Fruit fly (Drosophila melanogaster) S2 (cell line): ENCODE results near the gene CG17660.

Experiments
- CG8478 ChIP-seq: fragments of >200 bp; optimal IDR thresholded peaks from 2 replicates; lab custom pipeline; 2018
- CTCF ChIP-seq, 2 experiments: fragments of >200 bp; optimal IDR thresholded peaks; 2 replicates each; lab custom pipeline; 2018

The CG17660 gene

DNA sequence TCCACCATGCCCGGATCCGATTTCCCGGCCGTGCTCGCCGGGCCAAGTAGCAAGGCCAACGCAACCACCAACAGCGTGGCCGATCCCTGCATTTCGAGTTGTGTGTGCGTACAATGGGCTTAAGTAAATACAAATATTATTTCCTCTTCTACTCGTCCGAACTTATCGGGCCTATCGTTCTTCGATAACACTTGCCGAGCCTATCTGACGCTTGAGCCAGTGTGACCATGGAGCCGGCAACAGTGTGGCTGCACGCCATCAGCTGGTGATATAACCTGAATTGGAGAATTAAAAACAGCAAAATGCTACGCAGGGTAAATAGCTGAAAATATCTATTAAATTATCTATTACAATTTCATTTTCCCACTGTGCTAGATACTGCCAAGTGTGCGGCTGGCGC, at the start of gene CG17660, which contains the start of gene mRpL48:
Gene CG17660, minus strand, starts transcription at position 198 of the 400 bp plus-strand sequence.
Gene mRpL48, plus strand, starts transcription at position 239 of the 400 bp plus-strand sequence.
- TF ChIP-seq CTCF (optimal IDR thresholded peaks at IDR 0.05; lab: Kevin White, UChicago): no peak
- TF ChIP-seq CG8478 (lab: Kevin White, UChicago): no peak

DNA sequence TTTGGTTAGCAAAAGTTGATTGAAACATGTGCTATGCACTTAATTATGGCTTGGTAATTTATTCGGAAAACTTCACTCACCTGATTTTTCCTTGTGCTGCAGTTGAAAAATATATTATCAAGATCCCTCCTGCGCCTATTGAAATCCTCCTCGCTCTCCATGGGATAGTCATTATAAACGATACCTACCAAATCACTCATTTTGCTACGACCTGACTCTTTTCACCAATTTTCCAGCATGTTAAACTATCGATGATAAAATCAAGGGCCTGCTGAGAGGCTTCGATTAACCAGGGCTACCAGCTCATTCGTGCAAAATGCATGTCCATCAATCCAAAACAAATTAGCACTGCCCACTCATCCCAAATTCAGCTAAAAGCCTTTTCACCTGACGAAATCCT, 48.6 kb upstream of the CG17660 start, which contains the start of gene CG17650:
Gene CG17650, minus strand, starts transcription at position 241 of the 400 bp plus-strand sequence.
- TF ChIP-seq CG8478 (lab: Kevin White, UChicago): no peak
- TF ChIP-seq CTCF (optimal IDR thresholded peaks at IDR 0.05; lab: Kevin White, UChicago): no peak

DNA sequence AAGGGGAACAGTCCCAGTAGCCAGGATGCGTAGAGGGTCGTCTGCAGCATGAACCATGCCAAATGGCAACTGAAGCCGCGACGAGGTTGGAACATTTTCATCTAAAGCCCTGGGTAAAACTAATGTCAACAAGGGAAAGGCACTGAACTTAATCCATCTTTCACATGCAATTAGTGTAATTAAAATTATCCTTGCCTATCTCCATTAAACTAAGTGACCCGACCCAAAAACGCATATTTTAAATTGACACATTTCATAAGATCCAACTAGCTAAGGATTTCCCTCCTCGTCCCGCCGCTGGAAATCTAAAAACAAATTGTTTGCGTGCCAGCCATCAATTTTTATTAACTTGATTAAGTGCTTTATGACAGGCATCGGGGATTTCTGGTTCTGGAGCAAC, 46.1 kb upstream of the CG17660 start, which contains the start of gene Gr22f:
Gene Gr22f, minus strand, starts transcription at position 101 of the 400 bp plus-strand sequence.
- TF ChIP-seq CTCF (optimal IDR thresholded peaks at IDR 0.05; lab: Kevin White, UChicago) (no peak), CG8478 (lab: Kevin White, UChicago) (no peak)

DNA sequence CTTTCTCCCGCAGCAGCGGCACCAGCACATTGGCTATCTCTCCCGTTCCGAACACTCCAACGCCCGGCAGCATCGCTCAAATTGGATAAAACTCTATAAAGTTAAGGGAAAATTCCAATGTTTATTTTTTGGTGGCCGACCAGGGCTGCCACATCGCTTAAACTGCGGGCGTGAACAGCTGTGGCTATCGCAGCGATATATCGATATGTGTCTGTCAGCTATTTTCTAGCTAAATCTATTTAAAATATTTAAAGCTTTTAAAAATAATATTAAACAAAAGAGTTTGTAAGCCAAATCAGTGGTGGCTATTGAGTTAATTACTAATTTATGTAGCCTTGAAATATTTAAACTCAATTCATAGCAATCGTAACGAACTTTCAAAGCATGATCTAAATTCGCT, 41.7 kb upstream of the CG17660 start, which contains the start of the genes CG17712 and CG17648:
Gene CG17712, minus strand, starts transcription at position 170 of the 400 bp plus-strand sequence.
Gene CG17648, plus strand, starts transcription at position 356 of the 400 bp plus-strand sequence.
- TF ChIP-seq CG8478 (lab: Kevin White, UChicago): no peak
- no peak for TF ChIP-seq CTCF (optimal IDR thresholded peaks at IDR 0.05; lab: Kevin White, UChicago)

DNA sequence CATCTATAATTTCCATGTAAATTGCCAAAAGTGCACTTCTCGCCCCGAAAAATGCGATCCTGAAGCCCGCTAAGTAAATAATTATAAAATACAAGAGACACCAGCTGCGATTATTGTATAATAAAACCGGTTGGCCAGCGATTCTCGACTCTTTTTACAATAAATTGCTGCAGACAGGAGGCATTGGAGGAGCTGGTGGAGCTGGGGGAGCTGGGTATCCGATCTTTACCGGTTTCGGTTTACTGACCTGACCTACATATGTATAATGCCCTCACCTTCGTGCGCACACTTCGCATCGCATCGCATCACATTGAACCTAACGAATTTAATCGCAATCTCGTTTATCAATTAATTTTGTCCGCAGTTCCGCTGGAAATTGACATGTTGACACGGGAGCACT, 38.2 kb upstream of the CG17660 start:
- TF ChIP-seq CTCF (optimal IDR thresholded peaks at IDR 0.05; lab: Kevin White, UChicago) (no peak), CG8478 (lab: Kevin White, UChicago) (no peak)

DNA sequence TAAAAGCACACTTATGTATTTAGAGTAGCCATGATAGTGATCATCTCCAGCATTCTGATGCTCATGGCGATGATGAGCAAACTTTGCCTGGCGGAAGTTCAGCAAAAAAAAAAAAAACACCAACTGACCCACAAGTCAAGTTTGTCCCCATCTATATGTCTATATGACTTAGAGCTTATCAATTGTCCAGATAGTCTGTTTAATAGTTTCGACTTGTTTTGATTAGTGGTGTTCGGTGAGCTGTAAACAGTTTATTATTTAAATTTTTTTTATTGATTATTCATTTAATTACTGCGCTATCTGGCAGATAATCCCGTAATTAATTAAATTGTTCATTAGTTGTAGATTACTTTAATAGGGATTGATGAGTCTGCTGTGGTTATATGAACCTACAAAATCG, 33.6 kb upstream of the CG17660 start:
- TF ChIP-seq CTCF (optimal IDR thresholded peaks at IDR 0.05; lab: Kevin White, UChicago): no peak
- no peak for TF ChIP-seq CG8478 (lab: Kevin White, UChicago)

DNA sequence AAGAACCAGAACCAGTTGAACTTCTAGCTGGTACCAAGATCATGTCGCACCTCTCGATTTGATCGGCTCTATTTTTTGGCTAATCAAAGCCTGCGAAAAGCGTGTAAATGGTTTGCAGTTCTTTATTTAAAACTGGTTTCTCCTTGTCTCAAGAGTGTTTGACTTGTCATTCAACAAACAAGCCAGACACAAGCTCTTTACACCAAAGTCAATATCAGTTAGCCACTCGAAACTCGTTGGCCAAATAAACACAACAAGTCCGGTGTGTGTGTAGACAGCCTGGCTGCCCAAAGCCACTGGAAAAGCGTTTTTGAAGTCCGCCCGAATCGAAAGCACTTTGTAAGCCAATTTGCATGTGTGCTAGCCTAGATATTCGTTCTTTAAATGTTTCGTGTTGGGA, 29.9 kb upstream of the CG17660 start:
- TF ChIP-seq CTCF (optimal IDR thresholded peaks at IDR 0.05; lab: Kevin White, UChicago) (no peak), CG8478 (lab: Kevin White, UChicago) (no peak)

DNA sequence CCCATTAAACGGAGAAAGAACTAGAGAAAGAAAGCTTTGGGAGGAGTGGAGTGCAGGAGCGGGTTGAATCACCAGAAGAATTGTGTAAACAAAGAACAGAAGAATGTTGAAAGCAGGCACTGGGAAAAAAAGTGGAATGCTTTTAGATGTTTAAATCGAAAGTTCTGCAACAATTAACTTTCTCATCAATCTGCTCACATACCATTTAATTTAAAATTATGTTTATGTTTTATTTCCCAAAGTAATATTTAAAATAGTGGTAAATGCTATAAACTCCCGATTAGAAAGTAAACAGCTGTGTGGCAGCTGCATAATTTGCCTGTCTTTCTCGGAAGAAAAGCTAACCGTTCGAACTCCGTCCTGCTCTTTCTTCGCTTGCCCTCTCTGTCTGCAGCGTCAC, 27.8 kb upstream of the CG17660 start:
- TF ChIP-seq CTCF (optimal IDR thresholded peaks at IDR 0.05; lab: Kevin White, UChicago) (no peak), CG8478 (lab: Kevin White, UChicago) (no peak)

DNA sequence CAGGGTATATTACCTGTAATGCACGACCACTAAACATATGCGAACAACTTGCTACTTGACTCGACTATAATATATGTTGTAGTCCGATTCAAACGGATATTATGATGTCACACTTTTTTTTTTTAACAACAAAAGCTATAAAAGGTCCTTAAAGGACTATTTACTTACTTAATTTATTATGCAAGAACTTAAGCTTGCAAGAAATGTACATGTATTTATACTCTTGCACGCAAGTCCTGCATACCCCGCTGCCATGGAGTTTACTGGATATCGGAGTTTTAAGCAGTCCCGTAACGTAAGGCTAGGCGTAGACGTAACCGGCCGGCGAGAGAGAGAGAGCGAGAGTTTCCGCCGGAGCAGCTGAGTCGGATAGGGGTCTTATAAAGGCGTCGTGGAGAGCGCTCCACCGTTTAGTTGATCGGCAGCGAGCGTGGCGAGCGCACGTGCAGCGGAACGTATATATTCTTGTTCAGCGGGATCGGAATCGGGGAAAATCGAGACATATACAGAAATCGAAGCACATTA, 26.9 kb upstream of the CG17660 start:
- no peak for TF ChIP-seq CG8478 (lab: Kevin White, UChicago)
- TF ChIP-seq CTCF (optimal IDR thresholded peaks at IDR 0.05; lab: Kevin White, UChicago): no peak

DNA sequence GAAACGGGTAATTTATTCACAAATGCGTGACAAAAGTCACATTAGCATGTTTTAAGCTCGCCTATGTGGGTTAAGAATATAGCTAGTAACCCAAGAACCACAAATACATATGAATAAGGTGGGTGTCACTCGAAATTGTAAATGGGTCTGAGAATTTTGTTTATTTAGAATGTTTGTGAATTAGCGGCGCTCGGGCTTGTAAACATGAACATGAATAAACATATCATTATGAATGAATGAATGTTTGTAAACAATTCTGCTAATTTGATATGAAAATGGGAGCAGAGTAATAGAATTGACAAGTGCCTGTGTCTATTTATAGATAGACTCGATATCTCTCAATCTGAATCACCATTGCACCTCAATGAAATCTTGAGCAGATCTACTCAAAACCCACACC, 24.9 kb upstream of the CG17660 start:
- TF ChIP-seq CTCF (optimal IDR thresholded peaks at IDR 0.05; lab: Kevin White, UChicago) (no peak), CG8478 (lab: Kevin White, UChicago) (no peak)

DNA sequence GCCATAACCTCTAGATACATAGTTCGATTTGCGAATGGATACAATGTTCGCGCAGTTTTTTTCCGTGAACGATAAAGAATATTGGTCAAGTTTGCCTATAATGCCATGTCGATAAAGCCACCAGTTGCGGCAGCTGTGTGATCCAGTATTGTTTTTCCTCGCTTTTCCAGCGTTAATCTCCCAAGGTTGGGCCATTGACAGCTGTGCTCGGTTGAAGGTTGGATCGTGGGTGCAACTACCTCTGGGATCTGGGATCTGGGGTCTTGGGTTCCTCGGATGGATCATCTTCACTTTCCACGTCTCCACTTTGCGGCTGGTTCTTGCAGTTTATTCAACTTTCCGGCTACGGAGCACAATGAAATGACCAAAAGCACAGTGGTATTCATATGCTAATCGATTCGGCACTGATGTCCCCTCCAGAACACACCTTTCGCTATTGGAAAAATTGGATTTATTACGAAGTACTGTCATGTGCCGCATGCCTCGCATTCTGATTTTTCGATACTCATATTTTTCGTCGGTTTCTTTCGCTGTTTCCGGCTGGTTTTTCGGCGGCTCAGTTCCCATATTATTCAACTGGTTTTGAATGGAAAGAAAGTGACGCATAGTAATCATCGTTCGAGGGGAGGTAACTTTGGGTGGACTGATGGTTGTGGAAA, 23.1 kb upstream of the CG17660 start:
- TF ChIP-seq CTCF (optimal IDR thresholded peaks at IDR 0.05; lab: Kevin White, UChicago) (no peak), CG8478 (lab: Kevin White, UChicago) (no peak)

DNA sequence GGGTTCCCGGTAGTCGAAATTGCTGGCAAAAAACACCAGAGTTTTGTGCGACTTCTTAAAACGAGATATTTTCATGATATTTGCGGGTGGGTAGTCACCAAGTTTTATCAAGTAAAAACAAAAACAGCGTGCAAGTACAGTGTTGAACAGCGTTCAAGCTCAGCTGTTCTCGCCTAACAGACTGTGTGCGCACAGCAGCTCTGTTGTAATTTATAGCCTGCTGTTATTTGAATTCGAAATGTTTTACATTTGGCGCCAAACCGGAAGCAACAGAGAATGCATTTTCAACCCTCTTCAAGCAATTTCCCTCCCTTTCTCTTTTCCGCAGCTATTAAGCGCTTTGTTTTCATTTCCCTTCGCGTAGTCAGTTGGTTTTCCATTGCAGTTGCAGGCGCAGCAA, 22.0 kb upstream of the CG17660 start, which contains the start of the genes CG17652 and CG17646:
Gene CG17652, minus strand, starts transcription at position 168 of the 400 bp plus-strand sequence.
Gene CG17646, plus strand, starts transcription at position 336 of the 400 bp plus-strand sequence.
- TF ChIP-seq CTCF (optimal IDR thresholded peaks at IDR 0.05; lab: Kevin White, UChicago): no peak
- no peak for TF ChIP-seq CG8478 (lab: Kevin White, UChicago)

DNA sequence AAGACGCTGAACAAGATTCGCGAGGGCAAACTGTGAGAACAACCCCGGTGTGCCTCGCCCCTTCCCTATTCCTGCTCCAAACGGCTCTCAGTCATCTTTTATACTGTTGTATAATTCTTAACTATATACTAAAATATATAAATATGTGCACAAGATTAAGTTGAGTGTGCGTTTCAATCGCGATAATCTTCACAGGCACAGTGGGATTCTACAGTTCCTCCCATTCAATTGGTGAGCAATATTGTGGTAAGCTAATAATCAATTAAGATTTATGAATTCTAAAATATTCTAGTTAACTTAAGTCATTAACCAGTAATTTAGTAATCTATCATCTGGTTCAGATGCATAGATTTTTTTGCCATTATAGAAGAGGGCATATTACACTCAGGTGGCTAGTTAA, 20.7 kb upstream of the CG17660 start:
- no peak for TF ChIP-seq CG8478 (lab: Kevin White, UChicago)

DNA sequence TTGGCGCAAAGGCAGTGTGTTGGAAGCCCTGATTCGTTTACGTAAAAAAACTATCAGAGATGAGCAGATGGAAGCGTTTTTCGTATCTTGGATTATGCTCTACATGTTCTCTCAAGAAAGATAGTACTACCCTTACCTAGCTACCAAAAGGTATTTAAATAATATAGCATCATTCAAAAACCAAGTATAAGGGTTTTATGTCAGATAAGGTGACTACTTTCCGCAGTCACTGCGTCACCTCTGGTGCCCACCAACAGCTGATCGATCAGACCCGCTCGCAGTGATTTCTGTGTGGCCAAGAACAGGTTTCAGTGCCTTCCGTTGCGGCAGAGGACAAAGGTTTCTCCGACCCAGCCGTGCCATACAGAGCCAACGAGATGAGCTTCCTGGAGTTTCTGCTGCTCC, 19.4 kb upstream of the CG17660 start, which contains the start of the genes Eno and CG31937:
Gene Eno, minus strand, starts transcription at position 30 of the 405 bp plus-strand sequence.
Gene CG31937, plus strand, starts transcription at position 281 of the 405 bp plus-strand sequence.
- no peak for TF ChIP-seq CG8478 (lab: Kevin White, UChicago)
- TF ChIP-seq CTCF (optimal IDR thresholded peaks at IDR 0.05; lab: Kevin White, UChicago): no peak

DNA sequence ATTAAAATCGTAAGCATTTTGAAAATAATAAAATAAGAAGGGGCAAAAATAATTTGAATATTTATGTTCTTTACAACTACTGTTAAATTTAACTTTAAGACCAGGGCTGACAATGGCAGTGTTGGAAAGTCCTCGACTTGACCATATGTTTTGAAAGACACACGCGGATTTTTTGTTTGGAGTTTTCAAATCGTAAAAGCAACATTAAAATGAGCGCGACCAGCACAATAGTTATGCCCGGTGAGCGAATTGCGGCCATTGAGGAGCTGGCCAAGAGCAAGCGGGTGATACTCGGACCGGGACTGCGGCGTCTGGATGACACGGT, 18.4 kb upstream of the CG17660 start, which contains the start of gene Rrp40:
Gene Rrp40, plus strand, starts transcription at position 113 of the 325 bp plus-strand sequence.
- TF ChIP-seq CTCF (optimal IDR thresholded peaks at IDR 0.05; lab: Kevin White, UChicago) (no peak), CG8478 (lab: Kevin White, UChicago) (no peak)
